Worm (Caenorhabditis elegans): ENCODE measurements around the gene srx-130.
A peak's percentile ranks its signal among the peaks of the same experiment; 100 is the strongest.

srx-130 gene

DNA sequence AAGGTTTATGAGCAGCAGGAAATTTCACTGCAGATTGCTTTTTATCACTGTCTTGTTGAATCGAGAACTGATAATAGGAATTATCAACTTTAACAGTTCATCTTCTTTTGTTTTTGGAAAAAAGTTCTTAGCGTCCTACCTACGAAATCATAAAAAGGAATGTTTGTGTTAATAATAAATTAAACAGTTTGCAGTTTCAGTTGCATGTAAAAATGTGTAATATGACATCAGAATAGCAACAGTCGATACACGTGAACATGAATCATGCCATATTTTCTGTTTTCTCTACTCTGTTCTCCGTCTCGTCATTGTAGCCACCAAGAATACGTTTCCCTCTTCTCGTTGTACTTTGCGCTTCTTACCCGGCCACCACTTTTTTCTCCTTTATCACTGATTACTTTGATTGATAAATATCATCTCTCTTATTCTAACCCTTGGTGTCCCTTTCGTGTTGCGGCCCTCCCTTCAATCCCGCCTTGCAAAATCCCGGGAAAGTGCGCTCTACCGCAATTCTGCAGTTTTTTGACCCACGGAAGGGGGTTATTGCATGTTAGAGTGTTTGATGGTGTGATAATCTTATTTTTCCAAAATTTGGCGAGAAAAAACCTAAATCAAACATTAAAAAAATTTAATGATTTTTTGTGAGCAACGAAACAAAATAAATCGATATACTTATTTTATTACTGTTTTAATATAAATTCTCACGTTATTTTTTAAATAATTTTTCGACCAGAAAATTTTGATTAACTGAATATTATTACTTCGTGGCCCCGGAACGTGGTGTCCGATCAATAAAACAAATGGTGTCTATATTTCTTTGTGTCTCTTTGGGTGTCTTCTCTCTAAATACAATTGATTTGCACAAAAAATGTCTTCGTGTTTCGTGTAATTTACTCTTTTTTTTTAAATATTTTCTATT lies 49.5 kb downstream of the srx-130 start, which contains the start of gene sptl-3:
Gene sptl-3 (plus strand): TSS at position 869 of the 919 bp plus-strand sequence.
- TF ChIP-seq gei-8 (GFP tag; optimal IDR thresholded peaks at IDR 0.05) (peak; percentile 38), saeg-2 (GFP tag; IDR thresholded peaks at IDR 0.05) (0 out of 2 replicates have a peak, but pooled peaks have one; percentile 21), T26A8.4 (GFP tag; IDR thresholded peaks at IDR 0.05) (no peak), lsy-2 (tag; optimal IDR thresholded peaks at IDR 0.05) (peak in 1 of 2 experiments; percentile 34), daf-16 (GFP tag; optimal IDR thresholded peaks at IDR 0.05) (no peak), daf-16 (tag; optimal IDR thresholded peaks at IDR 0.05) (peak; percentile 72), nhr-102 (tag; optimal IDR thresholded peaks at IDR 0.05) (peak; percentile 13), Y75B8A.6 (GFP tag; IDR thresholded peaks at IDR 0.05) (no peak), mdl-1 (tag; optimal IDR thresholded peaks at IDR 0.05) (peak in 1 of 2 experiments; percentile 84), ctbp-1 (GFP tag; IDR thresholded peaks at IDR 0.05) (0 out of 2 replicates have a peak, but pooled peaks have one; percentile 30), lin-15B (tag; optimal IDR thresholded peaks at IDR 0.05) (no peak), dve-1 (tag; optimal IDR thresholded peaks at IDR 0.05; ENCODE audit: insufficient read depth) (peak; percentile 77), F26F4.8 (GFP tag; conservative IDR thresholded peaks at IDR 0.05) (no peak), php-3 (GFP tag; IDR thresholded peaks at IDR 0.05) (peak; percentile 67; the same call in 1 of the 2 replicates), tag-97 (GFP tag; IDR thresholded peaks at IDR 0.05) (no peak), nhr-11 (tag; optimal IDR thresholded peaks at IDR 0.05) (peak; percentile 60), pqm-1 (tag; optimal IDR thresholded peaks at IDR 0.05) (peak; percentile 87), hmg-1.1 (GFP tag; IDR thresholded peaks at IDR 0.05) (0 out of 2 replicates have a peak, but pooled peaks have one; percentile 42), hlh-30 (tag; optimal IDR thresholded peaks at IDR 0.05; ENCODE audit: insufficient read depth) (peak; percentile 58), aha-1 (tag) (peak; percentile 92), dmd-6 (GFP tag; IDR thresholded peaks at IDR 0.05) (peak; percentile 73), F37D6.2 (tag; optimal IDR thresholded peaks at IDR 0.05) (no peak), hlh-11 (tag; optimal IDR thresholded peaks at IDR 0.05) (peak; percentile 84), cey-2 (tag; optimal IDR thresholded peaks at IDR 0.05; ENCODE audit: borderline replicate concordance, insufficient read depth) (peak; percentile 87), nhr-48 (tag; optimal IDR thresholded peaks at IDR 0.05) (peak; percentile 59), nhr-10 (tag; optimal IDR thresholded peaks at IDR 0.05) (peak; percentile 63), unc-62 (GFP tag; optimal IDR thresholded peaks at IDR 0.05 in 1 of 2) (peak in 1 of 2 experiments; percentile 11), unc-62 (tag; optimal IDR thresholded peaks at IDR 0.05) (peak; percentile 13), nhr-28 (tag; optimal IDR thresholded peaks at IDR 0.05) (peak; percentile 93), ceh-44 (GFP tag; IDR thresholded peaks at IDR 0.05) (no peak), mep-1 (tag; optimal IDR thresholded peaks at IDR 0.05) (peak; percentile 39), jun-1 (tag; optimal IDR thresholded peaks at IDR 0.05) (no peak), nhr-6 (tag; optimal IDR thresholded peaks at IDR 0.05) (peak; percentile 19)

DNA sequence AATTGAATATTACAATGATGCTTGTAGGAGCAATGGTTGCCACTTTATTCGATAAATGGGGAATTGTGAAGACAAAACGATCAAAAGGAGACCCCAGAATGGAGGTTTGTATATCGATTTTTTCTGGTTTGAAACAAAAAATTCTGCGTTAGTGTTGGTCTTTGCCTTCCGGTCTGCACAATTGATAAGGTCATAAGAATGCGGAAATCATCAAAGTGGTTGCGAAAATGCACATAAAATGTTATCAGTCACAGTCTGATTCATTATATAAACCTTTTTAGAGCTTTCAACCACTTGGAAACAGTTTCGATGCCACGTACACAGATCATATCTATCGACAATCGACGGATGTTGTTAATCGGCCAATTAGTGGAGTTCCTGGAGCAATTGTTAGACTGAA lies 50.3 kb downstream of the srx-130 start:
- TF ChIP-seq fkh-10 (GFP tag; optimal IDR thresholded peaks at IDR 0.05) (no peak), nhr-6 (tag; optimal IDR thresholded peaks at IDR 0.05) (peak; percentile 12), nhr-111 (GFP tag; optimal IDR thresholded peaks at IDR 0.05) (no peak), daf-16 (GFP tag; optimal IDR thresholded peaks at IDR 0.05) (no peak), daf-16 (tag; optimal IDR thresholded peaks at IDR 0.05) (no peak), dpl-1 (GFP tag; optimal IDR thresholded peaks at IDR 0.05) (no peak), egl-43 (GFP tag; IDR thresholded peaks at IDR 0.05) (no peak), nhr-41 (GFP tag; IDR thresholded peaks at IDR 0.05) (no peak), hlh-30 (tag; optimal IDR thresholded peaks at IDR 0.05; ENCODE audit: insufficient read depth) (no peak), tra-1 (GFP tag; IDR thresholded peaks at IDR 0.05) (0 out of 2 replicates have a peak, but pooled peaks have one; percentile 10), nhr-10 (tag; optimal IDR thresholded peaks at IDR 0.05) (no peak), lin-15B (tag; optimal IDR thresholded peaks at IDR 0.05) (no peak), dmd-6 (GFP tag; IDR thresholded peaks at IDR 0.05) (peak; percentile 87), unc-130 (GFP tag; optimal IDR thresholded peaks at IDR 0.05) (no peak), madf-5 (GFP tag; IDR thresholded peaks at IDR 0.05) (no peak), egl-27 (tag; optimal IDR thresholded peaks at IDR 0.05) (no peak), R02D3.7 (tag; optimal IDR thresholded peaks at IDR 0.05) (no peak), nhr-102 (tag; optimal IDR thresholded peaks at IDR 0.05) (no peak), ceh-82 (tag; optimal IDR thresholded peaks at IDR 0.05) (no peak), dve-1 (tag; optimal IDR thresholded peaks at IDR 0.05; ENCODE audit: insufficient read depth) (peak; percentile 53), lin-1 (GFP tag; IDR thresholded peaks at IDR 0.05) (peak; percentile 80), F44E2.7 (GFP tag; IDR thresholded peaks at IDR 0.05) (no peak), ztf-11 (tag; optimal IDR thresholded peaks at IDR 0.05) (no peak), zfp-2 (tag; optimal IDR thresholded peaks at IDR 0.05) (no peak)

Data from whole organism, L4 larva.